Fruit fly (Drosophila melanogaster): ENCODE results near the gene CG43145.

The CG43145 gene

DNA sequence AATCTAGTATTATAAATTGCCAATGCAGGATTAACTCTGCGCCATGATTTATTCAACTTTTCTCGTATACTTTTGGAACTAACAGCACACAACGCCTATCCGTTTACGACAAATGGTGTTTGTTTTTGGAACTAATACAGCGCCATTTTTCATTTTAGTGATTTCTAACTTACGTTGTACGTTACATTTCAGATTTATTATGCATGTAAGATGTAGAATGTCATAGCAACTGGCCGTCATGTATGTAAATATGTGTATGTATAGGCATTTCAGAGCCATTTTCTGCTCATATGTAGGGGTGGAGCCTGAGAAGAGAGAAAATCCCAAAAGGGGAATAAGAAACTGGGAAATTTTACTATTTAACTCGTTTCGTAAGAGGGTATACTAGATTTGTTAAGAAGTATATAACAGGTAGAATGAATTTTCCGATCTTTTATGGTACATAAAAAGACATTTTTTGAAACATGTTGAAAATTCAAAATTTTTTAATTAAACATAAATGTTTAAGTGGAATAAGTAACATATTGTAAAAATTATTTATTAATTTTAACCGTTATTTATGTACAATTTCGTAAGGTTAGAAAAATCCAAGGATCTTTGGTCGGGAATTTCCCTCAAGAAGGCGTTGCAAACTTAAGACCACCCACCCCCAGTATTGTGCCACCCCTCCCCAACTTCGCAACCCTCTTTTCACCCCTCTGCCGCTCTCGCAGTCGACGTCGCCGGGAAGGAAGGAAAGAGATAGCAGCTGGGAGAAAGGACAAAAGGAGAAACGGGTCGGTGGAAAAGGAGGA is 44.1 kb upstream of the CG43145 start (continued):
- TF ChIP-seq CG6791 (GFP tag; IDR thresholded peaks at IDR 0.05; ENCODE audit: partially characterized antibody) (peak; percentile 46; the same call in 2 of the 3 replicates), zfh1 (GFP tag; IDR thresholded peaks at IDR 0.05) (peak; percentile 46; the same call in 2 of the 3 replicates), CG13123 (GFP tag; optimal IDR thresholded peaks at IDR 0.05) (no peak), insv (GFP tag; optimal IDR thresholded peaks at IDR 0.05) (peak in 1 of 2 experiments; percentile 75), pros (GFP tag; optimal IDR thresholded peaks at IDR 0.05) (peak; percentile 94), CHES-1-like (GFP tag; optimal IDR thresholded peaks at IDR 0.05) (peak; percentile 6), CG11247 (GFP tag; IDR thresholded peaks at IDR 0.05) (peak; percentile 66), CG18599 (GFP tag; optimal IDR thresholded peaks at IDR 0.05) (peak; percentile 48), Ssrp (tag; optimal IDR thresholded peaks at IDR 0.05) (no peak), Neu2 (GFP tag; optimal IDR thresholded peaks at IDR 0.05; ENCODE audit: borderline replicate concordance) (no peak), dmrt11E (tag; optimal IDR thresholded peaks at IDR 0.05) (peak; percentile 45), CG3995 (GFP tag; optimal IDR thresholded peaks at IDR 0.05) (peak; percentile 61), CG1647 (GFP tag; optimal IDR thresholded peaks at IDR 0.05) (peak; percentile 66), cg (GFP tag; optimal IDR thresholded peaks at IDR 0.05) (peak; percentile 50), row (GFP tag; IDR thresholded peaks at IDR 0.05) (peak; percentile 72; the same call in 2 of the 3 replicates), Rfx (GFP tag; IDR thresholded peaks at IDR 0.05) (peak; percentile 70), cwo (GFP tag; optimal IDR thresholded peaks at IDR 0.05) (no peak), D19A (tag; optimal IDR thresholded peaks at IDR 0.05) (peak; percentile 53), CG10654 (GFP tag; optimal IDR thresholded peaks at IDR 0.05) (peak; percentile 55), pita (GFP tag; optimal IDR thresholded peaks at IDR 0.05) (peak; percentile 66), CG10462 (GFP tag; optimal IDR thresholded peaks at IDR 0.05) (no peak), CG8924 (tag; optimal IDR thresholded peaks at IDR 0.05) (peak; percentile 7), CG4424 (GFP tag; optimal IDR thresholded peaks at IDR 0.05) (peak; percentile 66), CG13424 (tag; optimal IDR thresholded peaks at IDR 0.05) (peak; percentile 12), CG17361 (GFP tag; IDR thresholded peaks at IDR 0.05) (0 out of 3 replicates have a peak, but pooled peaks have one; percentile 47), CG4328 (GFP tag; optimal IDR thresholded peaks at IDR 0.05) (no peak), NC2α (GFP tag; optimal IDR thresholded peaks at IDR 0.05) (peak; percentile 33), tx (GFP tag; optimal IDR thresholded peaks at IDR 0.05) (peak; percentile 56), Xbp1 (GFP tag; optimal IDR thresholded peaks at IDR 0.05) (peak; percentile 77), H15 (GFP tag; IDR thresholded peaks at IDR 0.05) (peak; percentile 35; the same call in 1 of the 3 replicates), lmd (GFP tag; IDR thresholded peaks at IDR 0.05) (peak; percentile 55), CkIIα-i1 (GFP tag; IDR thresholded peaks at IDR 0.05) (no peak), CG34422 (GFP tag; IDR thresholded peaks at IDR 0.05) (peak; percentile 73), Spps (tag; optimal IDR thresholded peaks at IDR 0.05) (no peak), Mad (GFP tag; optimal IDR thresholded peaks at IDR 0.05) (no peak), unpg (GFP tag; optimal IDR thresholded peaks at IDR 0.05) (peak; percentile 40), dati (GFP tag; IDR thresholded peaks at IDR 0.05) (no peak), CG9876 (GFP tag; optimal IDR thresholded peaks at IDR 0.05) (peak; percentile 52), B-H2 (GFP tag; optimal IDR thresholded peaks at IDR 0.05) (peak; percentile 75), HmgD (GFP tag; optimal IDR thresholded peaks at IDR 0.05) (peak; percentile 75), B-H1 (GFP tag; IDR thresholded peaks at IDR 0.05) (peak; percentile 31; the same call in 1 of the 3 replicates), sisA (GFP tag; IDR thresholded peaks at IDR 0.05) (peak; percentile 57), aop (GFP tag; IDR thresholded peaks at IDR 0.05) (no peak), gce (GFP tag; IDR thresholded peaks at IDR 0.05) (peak; percentile 53; the same call in 1 of the 3 replicates), sqz (GFP tag; optimal IDR thresholded peaks at IDR 0.05) (no peak), CG6254 (GFP tag; optimal IDR thresholded peaks at IDR 0.05) (no peak), abd-A (tag; optimal IDR thresholded peaks at IDR 0.05) (peak; percentile 72), Scr (GFP tag; IDR thresholded peaks at IDR 0.05; ENCODE audit: partially characterized antibody) (no peak), bbx (GFP tag; IDR thresholded peaks at IDR 0.05; ENCODE audit: partially characterized antibody) (peak; percentile 81)
